Worm (Caenorhabditis elegans): ENCODE measurements around the gene B0491.6.

ce11 chrII:11393787-11394186, 45.6 kb upstream of the B0491.6 start:
- TF ChIP-seq elt-2 (tag; optimal IDR thresholded peaks at IDR 0.05): no peak
- TF ChIP-seq xbp-1 (tag; optimal IDR thresholded peaks at IDR 0.05): no peak
- no peak for TF ChIP-seq irx-1 (tag; optimal IDR thresholded peaks at IDR 0.05)
- no peak for TF ChIP-seq nhr-11 (tag; optimal IDR thresholded peaks at IDR 0.05)
- no peak for TF ChIP-seq elt-3 (tag; optimal IDR thresholded peaks at IDR 0.05)
- TF ChIP-seq ztf-4 (tag; optimal IDR thresholded peaks at IDR 0.05): no peak
- TF ChIP-seq nhr-76 (tag; optimal IDR thresholded peaks at IDR 0.05): no peak
- TF ChIP-seq aha-1 (tag; optimal IDR thresholded peaks at IDR 0.05): no peak
- no peak for TF ChIP-seq nhr-19 (GFP tag; conservative IDR thresholded peaks at IDR 0.05)
- no peak for TF ChIP-seq nhr-77 (tag; optimal IDR thresholded peaks at IDR 0.05)
- no peak for TF ChIP-seq zag-1 (tag; optimal IDR thresholded peaks at IDR 0.05)
- TF ChIP-seq nhr-237 (tag; optimal IDR thresholded peaks at IDR 0.05): no peak
- no peak for TF ChIP-seq unc-62 (GFP tag; optimal IDR thresholded peaks at IDR 0.05)
